Fruit fly (Drosophila melanogaster) Kc167 (cell line): ENCODE measurements around the gene S-Lap4.

Experiments
- Sin3A ChIP-seq: fragments of >200 bp; optimal IDR thresholded peaks from 2 replicates; lab custom pipeline; 2018; ENCODE audit warnings: missing external identifiers
- h ChIP-seq: fragments of >200 bp; optimal IDR thresholded peaks from 3 replicates; lab custom pipeline; 2018; ENCODE audit warnings: missing external identifiers
- insv ChIP-seq: fragments of >200 bp; optimal IDR thresholded peaks from 3 replicates; lab custom pipeline; 2018; ENCODE audit warnings: missing external identifiers
- psq ChIP-seq: fragments of >200 bp; optimal IDR thresholded peaks from 2 replicates; lab custom pipeline; 2017; ENCODE audit warnings: missing external identifiers
- ttk ChIP-seq: sonication (Bioruptor generic); optimal IDR thresholded peaks from 2 replicates; lab custom pipeline; 2017; ENCODE audit warnings: missing external identifiers

dm6 chr3L:10446998-10447397 lies 43.7 kb upstream of the S-Lap4 start:
- no peak for TF ChIP-seq Sin3A (lab: Kevin White, UChicago)
- no peak for TF ChIP-seq psq (lab: Kevin White, UChicago)
- TF ChIP-seq h = no peak
- no peak for TF ChIP-seq ttk (lab: Kevin White, UChicago)
- TF ChIP-seq insv (lab: Kevin White, UChicago) = no peak
